Worm (Caenorhabditis elegans) whole organism, L1 larva: Measurements from ENCODE around the gene pot-3.
A peak's percentile ranks its signal among the peaks of the same experiment; 100 is the strongest.

ENCODE experiments used
- dsc-1 ChIP-seq: sonication (generic microtip); optimal IDR thresholded peaks from 2 replicates; lab custom pipeline; 2016; ENCODE audit warnings: mild to moderate bottlenecking, missing genetic modification characterization, missing compliant biosample characterization
- efl-1 ChIP-seq, 4 experiments: fragments of 150-350 bp; optimal IDR thresholded peaks in 3 of 4; peaks in 1 of 4; 1 replicate in 1 of 4; 2 replicates in 3 of 4; lab custom pipeline; 2014; ENCODE audit warnings: missing biosample characterization in 2 of 4, missing genetic modification characterization in 2 of 4, missing genetic modification reagents in 2 of 4
- efl-3 ChIP-seq: fragments of 200-800 bp; sonication (Bioruptor generic); optimal IDR thresholded peaks from 2 replicates; lab custom pipeline; 2018; ENCODE audit warnings: mild to moderate bottlenecking, missing genetic modification characterization, missing compliant biosample characterization
- fkh-4 ChIP-seq: sonication (generic microtip); optimal IDR thresholded peaks from 2 replicates; lab custom pipeline; 2016; ENCODE audit warnings: missing compliant biosample characterization, missing genetic modification characterization, borderline replicate concordance
- hlh-4 ChIP-seq: sonication (generic microtip); optimal IDR thresholded peaks from 2 replicates; lab custom pipeline; 2016; ENCODE audit warnings: mild to moderate bottlenecking, missing genetic modification characterization, missing compliant biosample characterization
- lin-39 ChIP-seq: fragments of 150-350 bp; optimal IDR thresholded peaks from 2 replicates; lab custom pipeline; 2014; ENCODE audit warnings: missing biosample characterization, missing genetic modification reagents, missing genetic modification characterization
- lir-3 ChIP-seq: sonication (generic microtip); optimal IDR thresholded peaks from 2 replicates; lab custom pipeline; 2016; ENCODE audit warnings: mild to moderate bottlenecking, missing genetic modification characterization, moderate library complexity, missing compliant biosample characterization; ENCODE audit not compliant: poor library complexity
- nhr-19 ChIP-seq: fragments of 200-800 bp; sonication (Bioruptor generic); conservative IDR thresholded peaks from 2 replicates; pipeline ENCODE4 v1.3.6; 2022; ENCODE audit warnings: missing genetic modification characterization, missing compliant biosample characterization
- nhr-28 ChIP-seq: fragments of 150-350 bp; optimal IDR thresholded peaks from 2 replicates; lab custom pipeline; 2014; ENCODE audit warnings: missing biosample characterization, missing genetic modification characterization
- nhr-47 ChIP-seq: sonication (generic microtip); optimal IDR thresholded peaks from 2 replicates; lab custom pipeline; 2016; ENCODE audit warnings: mild to moderate bottlenecking, missing genetic modification characterization, moderate library complexity, missing compliant biosample characterization
- pag-3 ChIP-seq: sonication (generic microtip); optimal IDR thresholded peaks from 2 replicates; lab custom pipeline; 2017; ENCODE audit warnings: missing genetic modification characterization, mild to moderate bottlenecking, missing compliant biosample characterization, antibody characterized with exemption, borderline replicate concordance; ENCODE audit not compliant: insufficient read depth
- rnt-1 ChIP-seq: sonication (generic microtip); optimal IDR thresholded peaks from 2 replicates; lab custom pipeline; 2016; ENCODE audit warnings: mild to moderate bottlenecking, missing genetic modification characterization, moderate library complexity, missing compliant biosample characterization
- sptf-1 ChIP-seq: fragments of 150-350 bp; optimal IDR thresholded peaks from 2 replicates; lab custom pipeline; 2014; ENCODE audit warnings: missing biosample characterization, missing genetic modification characterization
- swsn-7 ChIP-seq: sonication (generic microtip); optimal IDR thresholded peaks from 2 replicates; lab custom pipeline; 2016; ENCODE audit warnings: missing genetic modification characterization, missing compliant biosample characterization
- unc-98 ChIP-seq: fragments of 200-800 bp; sonication (Bioruptor generic); IDR thresholded peaks from 2 replicates; pipeline ENCODE4 v1.3.6; 2022; ENCODE audit warnings: missing genetic modification characterization, missing compliant biosample characterization
- zip-4 ChIP-seq: fragments of 200-800 bp; sonication (Bioruptor generic); optimal IDR thresholded peaks from 2 replicates; lab custom pipeline; 2018; ENCODE audit warnings: mild to moderate bottlenecking, missing genetic modification characterization, moderate library complexity, missing compliant biosample characterization
- ztf-4 ChIP-seq: fragments of 150-350 bp; optimal IDR thresholded peaks from 2 replicates; lab custom pipeline; 2014; ENCODE audit warnings: missing biosample characterization, missing genetic modification characterization

The pot-3 gene

DNA sequence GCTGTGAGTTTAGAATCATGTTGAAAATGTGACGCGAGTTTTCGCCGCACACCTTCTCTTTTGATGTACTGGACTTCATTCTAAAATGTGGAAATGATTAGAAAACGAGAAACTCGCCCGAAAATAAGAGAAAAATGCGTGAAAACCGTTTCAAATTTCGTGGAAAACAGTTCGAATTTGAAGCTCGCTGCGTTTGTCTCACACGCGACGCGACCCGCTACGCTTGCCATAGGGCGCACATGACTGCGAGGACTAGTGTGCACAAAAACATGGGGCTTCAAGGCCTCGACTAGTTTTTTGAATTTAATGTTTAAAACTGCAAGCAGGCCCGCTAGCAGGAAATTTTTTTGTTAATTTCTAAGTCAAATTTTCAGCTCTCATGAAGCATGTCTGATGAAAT, 8.9 kb upstream of the pot-3 start, which contains the start of the genes cyk-4 and pdr-1 (continued):
- TF ChIP-seq efl-1 (optimal IDR thresholded peaks at IDR 0.05; lab: Kevin White, UChicago) = peak; percentile 73 to 88
- peak; percentile 88 to 98 for TF ChIP-seq efl-1 (GFP tag; optimal IDR thresholded peaks at IDR 0.05 in 1 of 2; lab: Kevin White, UChicago)
- no peak for TF ChIP-seq dsc-1 (tag; lab: Kevin White, UChicago)
- TF ChIP-seq fkh-4 (tag; lab: Kevin White, UChicago) = no peak

DNA sequence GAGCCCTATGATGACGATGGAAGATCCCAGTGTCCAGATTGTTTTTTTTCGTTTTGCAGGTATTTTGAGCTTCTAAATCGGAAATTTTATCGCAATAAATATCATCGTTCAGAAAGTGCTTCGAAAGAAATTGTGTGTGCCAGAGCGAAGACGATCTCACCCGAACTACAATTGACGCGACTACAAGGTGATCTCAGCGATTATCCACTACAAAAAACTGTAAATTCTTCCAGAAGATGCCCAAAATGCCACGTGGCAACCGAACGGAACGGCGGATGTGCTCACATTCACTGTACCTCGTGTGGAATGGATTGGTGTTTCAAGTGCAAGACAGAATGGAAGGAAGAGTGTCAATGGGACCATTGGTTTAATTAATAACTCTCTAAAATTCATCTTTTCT, 7.1 kb upstream of the pot-3 start, which contains the start of gene mdt-29:
mdt-29 (plus strand) TSS at position 301 of the 400 bp plus-strand sequence.
- TF ChIP-seq efl-1 (optimal IDR thresholded peaks at IDR 0.05; lab: Kevin White, UChicago) (no peak), efl-1 (GFP tag; optimal IDR thresholded peaks at IDR 0.05 in 1 of 2; lab: Kevin White, UChicago) (peak in 1 of 2 experiments; percentile 15), swsn-7 (tag; lab: Kevin White, UChicago) (no peak)

DNA sequence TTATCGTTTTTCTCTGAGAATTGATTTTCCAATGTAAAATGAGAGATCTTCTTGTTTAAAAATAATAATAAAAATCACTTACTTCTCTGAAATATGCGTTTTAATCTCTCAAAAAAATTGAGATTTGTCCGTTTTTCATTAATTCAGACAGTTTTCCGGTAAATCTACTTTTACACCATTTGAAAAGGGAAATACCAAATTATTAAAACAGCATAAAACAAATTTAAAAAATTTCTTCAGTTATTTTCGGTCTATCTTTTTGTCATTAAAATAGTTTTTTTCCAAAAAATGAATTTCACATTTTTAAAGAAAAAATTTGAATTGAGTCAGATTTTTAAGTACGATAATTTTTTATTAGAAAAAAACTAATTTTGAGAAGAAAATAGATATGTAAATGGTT, 1.2 kb upstream of the pot-3 start:
- TF ChIP-seq sptf-1 (tag; lab: Kevin White, UChicago) = peak; percentile 62
- peak; percentile 42 for TF ChIP-seq lin-39 (tag; lab: Kevin White, UChicago)
- no peak for TF ChIP-seq nhr-47
- TF ChIP-seq pag-3 = peak; percentile 11
- TF ChIP-seq rnt-1 (tag; lab: Kevin White, UChicago) = no peak
- TF ChIP-seq zip-4 = no peak
- peak; percentile 3 for TF ChIP-seq ztf-4 (tag; lab: Kevin White, UChicago)
- TF ChIP-seq nhr-28 = peak; percentile 70
- TF ChIP-seq, all 84 proteins: peak for 5

DNA sequence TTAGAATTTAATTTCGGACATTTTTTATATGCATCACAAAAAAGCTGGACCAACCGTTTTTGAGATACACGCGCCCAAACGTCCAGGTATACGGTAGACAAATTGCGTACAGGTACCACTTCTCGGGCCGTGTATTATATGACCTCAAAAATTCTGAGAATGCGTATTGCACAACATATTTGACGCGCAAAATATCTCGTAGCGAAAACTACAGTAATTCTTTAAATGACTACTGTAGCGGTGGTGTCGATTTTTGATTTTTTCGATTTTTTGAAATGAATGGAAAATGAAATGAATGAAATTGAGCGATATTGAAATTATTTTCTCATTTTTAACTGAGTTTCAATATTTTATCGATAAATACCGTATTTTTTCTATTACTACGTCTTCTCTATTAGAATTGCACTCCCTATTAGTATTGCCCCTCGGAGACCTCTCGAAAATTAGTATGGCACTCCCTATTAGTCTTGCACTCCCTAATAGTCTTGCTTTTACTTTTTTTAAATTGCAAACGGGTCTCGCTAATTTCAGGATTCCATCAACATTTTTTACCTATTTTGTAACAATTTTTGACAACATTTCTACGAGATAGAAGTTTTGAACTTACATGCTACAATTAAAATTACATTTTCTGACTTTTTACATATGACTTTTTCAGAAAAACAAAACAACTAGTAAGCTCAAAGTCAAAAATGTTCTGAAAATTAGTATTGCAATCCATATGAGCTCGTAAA, 488 bp upstream of the pot-3 start:
- TF ChIP-seq nhr-19 (no peak), hlh-4 (tag; lab: Kevin White, UChicago) (peak; percentile 24), lir-3 (tag; lab: Kevin White, UChicago) (peak; percentile 31), efl-3 (GFP tag; lab: Kevin White, UChicago) (peak; percentile 17), unc-98 (GFP tag; lab: Robert Waterston, UW) (no peak)
